Fruit fly (Drosophila melanogaster) whole organism, embryonic: Measurements from ENCODE around the gene CG32066.

Experiments used
- ATbp ChIP-seq: fragments of 200-800 bp; sonication (Bioruptor generic); optimal IDR thresholded peaks from 2 replicates; lab custom pipeline; 2017; ENCODE audit warnings: missing biosample characterization, mild to moderate bottlenecking, missing genetic modification characterization, missing genetic modification reagents
- Antp ChIP-seq: fragments of 200-800 bp; sonication (Bioruptor generic); optimal IDR thresholded peaks from 3 replicates; lab custom pipeline; 2016; ENCODE audit warnings: missing biosample characterization, missing genetic modification characterization
- Bdp1 ChIP-seq: fragments of 200-800 bp; sonication (Bioruptor generic); optimal IDR thresholded peaks from 3 replicates; lab custom pipeline; 2016; ENCODE audit warnings: missing biosample characterization, missing genetic modification characterization
- C15 ChIP-seq: fragments of 200-800 bp; sonication (Bioruptor generic); IDR thresholded peaks from 3 replicates; pipeline ENCODE4 v1.3.6; 2022; ENCODE audit warnings: missing biosample characterization, missing genetic modification characterization
- CG12236 ChIP-seq: fragments of 200-800 bp; sonication (Bioruptor generic); optimal IDR thresholded peaks from 2 replicates; lab custom pipeline; 2016; ENCODE audit warnings: missing biosample characterization, missing genetic modification characterization
- CG12744 ChIP-seq: fragments of 200-800 bp; sonication (Bioruptor generic); optimal IDR thresholded peaks from 2 replicates; lab custom pipeline; 2016; ENCODE audit warnings: missing biosample characterization, missing genetic modification characterization
- CG13624 ChIP-seq: fragments of 200-800 bp; sonication (Bioruptor generic); optimal IDR thresholded peaks from 2 replicates; lab custom pipeline; 2016; ENCODE audit warnings: missing biosample characterization, missing genetic modification characterization
- CG15601 ChIP-seq: fragments of 200-800 bp; sonication (Bioruptor generic); optimal IDR thresholded peaks from 3 replicates; lab custom pipeline; 2019; ENCODE audit warnings: missing biosample characterization, mild to moderate bottlenecking, missing genetic modification characterization, moderate library complexity
- CG15696 ChIP-seq: fragments of 200-800 bp; sonication (Bioruptor generic); optimal IDR thresholded peaks from 2 replicates; lab custom pipeline; 2019; ENCODE audit warnings: missing biosample characterization, mild to moderate bottlenecking, missing genetic modification characterization, moderate library complexity
- CG17328 ChIP-seq: fragments of 200-800 bp; sonication (Bioruptor generic); IDR thresholded peaks from 2 replicates; pipeline ENCODE4 v1.3.6; 2022; ENCODE audit warnings: missing biosample characterization, missing genetic modification characterization
- CG18764 ChIP-seq: fragments of 200-800 bp; sonication (Bioruptor generic); optimal IDR thresholded peaks from 3 replicates; lab custom pipeline; 2016; ENCODE audit warnings: missing biosample characterization, missing genetic modification characterization
- CG2120 ChIP-seq: fragments of 200-800 bp; sonication (Bioruptor generic); optimal IDR thresholded peaks from 3 replicates; lab custom pipeline; 2016; ENCODE audit warnings: missing biosample characterization, missing genetic modification characterization
- CG2129 ChIP-seq: fragments of 200-800 bp; sonication (Bioruptor generic); IDR thresholded peaks from 2 replicates; pipeline ENCODE4 v1.3.6; 2022; ENCODE audit warnings: missing biosample characterization, missing genetic modification characterization; ENCODE audit not compliant: partially characterized antibody
- CG31441 ChIP-seq: fragments of 200-800 bp; sonication (Bioruptor generic); IDR thresholded peaks from 2 replicates; pipeline ENCODE4 v1.3.6; 2022; ENCODE audit warnings: missing biosample characterization, missing genetic modification characterization
- CG5953 ChIP-seq: fragments of 200-800 bp; sonication (Bioruptor generic); IDR thresholded peaks from 2 replicates; pipeline ENCODE4 v1.3.6; 2022; ENCODE audit warnings: missing biosample characterization, missing genetic modification characterization
- CG6683 ChIP-seq: fragments of 200-800 bp; sonication (Bioruptor generic); optimal IDR thresholded peaks from 2 replicates; lab custom pipeline; 2017; ENCODE audit warnings: missing biosample characterization, mild to moderate bottlenecking, missing genetic modification characterization, missing genetic modification reagents
- CG6791 ChIP-seq: fragments of 200-800 bp; sonication (Bioruptor generic); IDR thresholded peaks from 3 replicates; pipeline ENCODE4 v1.3.6; 2022; ENCODE audit warnings: missing biosample characterization, missing genetic modification characterization; ENCODE audit not compliant: partially characterized antibody
- CG7928 ChIP-seq: fragments of 200-800 bp; sonication (Bioruptor generic); optimal IDR thresholded peaks from 2 replicates; lab custom pipeline; 2017; ENCODE audit warnings: missing biosample characterization, mild to moderate bottlenecking, missing genetic modification characterization
- CG8290 ChIP-seq, 3 experiments: fragments of 200-800 bp; sonication (Bioruptor generic); optimal IDR thresholded peaks; 2 replicates each; lab custom pipeline; 2016 to 2019; ENCODE audit warnings: missing biosample characterization in 3 of 3, missing genetic modification characterization in 3 of 3, mild to moderate bottlenecking in 2 of 3, moderate library complexity in 1 of 3
- CG9727 ChIP-seq: fragments of 200-800 bp; sonication (Bioruptor generic); optimal IDR thresholded peaks from 3 replicates; lab custom pipeline; 2017; ENCODE audit warnings: missing biosample characterization, mild to moderate bottlenecking, missing genetic modification characterization
- CG9797 ChIP-seq: fragments of 200-800 bp; sonication (Bioruptor generic); optimal IDR thresholded peaks from 3 replicates; lab custom pipeline; 2018; ENCODE audit warnings: missing biosample characterization, mild to moderate bottlenecking, missing genetic modification characterization
- CrebB ChIP-seq: fragments of 200-800 bp; sonication (Bioruptor generic); optimal IDR thresholded peaks from 3 replicates; lab custom pipeline; 2018; ENCODE audit warnings: missing biosample characterization, mild to moderate bottlenecking, missing genetic modification characterization
- Fer2 ChIP-seq: fragments of 200-800 bp; sonication (Bioruptor generic); optimal IDR thresholded peaks from 2 replicates; lab custom pipeline; 2018; ENCODE audit warnings: missing biosample characterization, mild to moderate bottlenecking, missing genetic modification characterization, moderate library complexity
- HHEX ChIP-seq: fragments of 200-800 bp; sonication (Bioruptor generic); optimal IDR thresholded peaks from 3 replicates; lab custom pipeline; 2017; ENCODE audit warnings: missing biosample characterization, mild to moderate bottlenecking, missing genetic modification characterization, missing genetic modification reagents
- Mrtf ChIP-seq: fragments of 200-800 bp; sonication (Bioruptor generic); IDR thresholded peaks from 3 replicates; pipeline ENCODE4 v1.3.6; 2022; ENCODE audit warnings: missing biosample characterization, missing genetic modification characterization
- Neu2 ChIP-seq: fragments of 200-800 bp; sonication (Bioruptor generic); optimal IDR thresholded peaks from 3 replicates; lab custom pipeline; 2016; ENCODE audit warnings: missing biosample characterization, missing genetic modification characterization, borderline replicate concordance
- Optix ChIP-seq: fragments of 200-800 bp; sonication (Bioruptor generic); IDR thresholded peaks from 3 replicates; pipeline ENCODE4 v1.3.6; 2022; ENCODE audit warnings: missing biosample characterization, missing genetic modification characterization
- Ptx1 ChIP-seq: fragments of 200-800 bp; sonication (Bioruptor generic); IDR thresholded peaks from 2 replicates; pipeline ENCODE4 v1.3.6; 2022; ENCODE audit warnings: missing biosample characterization, missing genetic modification characterization
- Rfx ChIP-seq: fragments of 200-800 bp; sonication (Bioruptor generic); IDR thresholded peaks from 2 replicates; pipeline ENCODE4 v1.3.6; 2022; ENCODE audit warnings: missing biosample characterization, missing genetic modification characterization
- Xbp1 ChIP-seq: fragments of 200-800 bp; sonication (Bioruptor generic); optimal IDR thresholded peaks from 3 replicates; lab custom pipeline; 2016; ENCODE audit warnings: missing biosample characterization, mild to moderate bottlenecking, missing genetic modification characterization
- dimm ChIP-seq: fragments of 200-800 bp; sonication (Bioruptor generic); IDR thresholded peaks from 2 replicates; pipeline ENCODE4 v1.3.6; 2022; ENCODE audit warnings: missing biosample characterization, missing genetic modification characterization
- dpn ChIP-seq, 2 experiments: fragments of 200-800 bp; sonication (Bioruptor generic); optimal IDR thresholded peaks; 3 replicates each; lab custom pipeline; 2016; ENCODE audit warnings: missing biosample characterization in 2 of 2, missing genetic modification characterization in 2 of 2
- ems ChIP-seq: fragments of 200-800 bp; sonication (Bioruptor generic); optimal IDR thresholded peaks from 3 replicates; lab custom pipeline; 2016; ENCODE audit warnings: missing biosample characterization, missing genetic modification characterization
- gfzf ChIP-seq: fragments of 200-800 bp; sonication (Bioruptor generic); optimal IDR thresholded peaks from 2 replicates; lab custom pipeline; 2016; ENCODE audit warnings: missing biosample characterization, mild to moderate bottlenecking, missing genetic modification characterization, moderate library complexity
- gt ChIP-seq: fragments of 200-800 bp; sonication (Bioruptor generic); IDR thresholded peaks from 2 replicates; pipeline ENCODE4 v1.3.6; 2022; ENCODE audit warnings: missing biosample characterization, missing genetic modification characterization
- hb ChIP-seq: fragments of 200-800 bp; sonication (Bioruptor generic); IDR thresholded peaks from 3 replicates; pipeline ENCODE4 v1.3.6; 2022; ENCODE audit warnings: missing biosample characterization, missing genetic modification characterization; ENCODE audit not compliant: partially characterized antibody
- insv ChIP-seq, 2 experiments: fragments of 200-800 bp; sonication (Bioruptor generic); optimal IDR thresholded peaks; 3 replicates each; lab custom pipeline; 2016 to 2018; ENCODE audit warnings: missing biosample characterization in 2 of 2, missing genetic modification characterization in 2 of 2
- lab ChIP-seq: fragments of 200-800 bp; sonication (Bioruptor generic); optimal IDR thresholded peaks from 3 replicates; lab custom pipeline; 2017; ENCODE audit warnings: missing biosample characterization, missing genetic modification characterization, mild to moderate bottlenecking, moderate library complexity, missing genetic modification reagents
- lilli ChIP-seq: fragments of 200-800 bp; sonication (Bioruptor generic); optimal IDR thresholded peaks from 3 replicates; lab custom pipeline; 2016; ENCODE audit warnings: missing biosample characterization, missing genetic modification characterization
- lmd ChIP-seq: fragments of 200-800 bp; sonication (Bioruptor generic); IDR thresholded peaks from 2 replicates; pipeline ENCODE4 v1.3.6; 2022; ENCODE audit warnings: missing biosample characterization, missing genetic modification characterization
- lov ChIP-seq, 2 experiments: fragments of 200-800 bp in 1 of 2; fragments of >200 bp in 1 of 2; sonication (Bioruptor generic) in 1 of 2; IDR thresholded peaks in 1 of 2; optimal IDR thresholded peaks in 1 of 2; 2 replicates in 1 of 2; 3 replicates in 1 of 2; pipeline versions ENCODE4 v1.3.6 to Lab custom; 2017 to 2022; ENCODE audit warnings: missing biosample characterization in 1 of 2, missing genetic modification characterization in 1 of 2
- otp ChIP-seq: fragments of 200-800 bp; sonication (Bioruptor generic); IDR thresholded peaks from 3 replicates; pipeline ENCODE4, ENCODE4 v1.3.6; 2022; ENCODE audit warnings: missing biosample characterization, missing genetic modification characterization
- pb ChIP-seq: fragments of 200-800 bp; sonication (Bioruptor generic); optimal IDR thresholded peaks from 3 replicates; lab custom pipeline; 2016; ENCODE audit warnings: missing biosample characterization, missing genetic modification characterization
- sr ChIP-seq: fragments of 200-800 bp; sonication (Bioruptor generic); IDR thresholded peaks from 3 replicates; pipeline ENCODE4 v1.3.6; 2022; ENCODE audit warnings: missing biosample characterization, missing genetic modification characterization
- ssp ChIP-seq: fragments of 200-800 bp; sonication (Bioruptor generic); IDR thresholded peaks from 2 replicates; pipeline ENCODE4 v1.3.6; 2022; ENCODE audit warnings: missing biosample characterization, missing genetic modification characterization
- ttk ChIP-seq: fragments of 200-800 bp; sonication (Bioruptor generic); IDR thresholded peaks from 2 replicates; pipeline ENCODE4 v2.1.2; 2022; ENCODE audit warnings: missing biosample characterization, missing genetic modification characterization
- zen2 ChIP-seq: fragments of 200-800 bp; sonication (Bioruptor generic); IDR thresholded peaks from 3 replicates; pipeline ENCODE4 v1.3.6; 2022; ENCODE audit warnings: missing biosample characterization, missing genetic modification characterization; ENCODE audit not compliant: partially characterized antibody

The CG32066 gene

DNA sequence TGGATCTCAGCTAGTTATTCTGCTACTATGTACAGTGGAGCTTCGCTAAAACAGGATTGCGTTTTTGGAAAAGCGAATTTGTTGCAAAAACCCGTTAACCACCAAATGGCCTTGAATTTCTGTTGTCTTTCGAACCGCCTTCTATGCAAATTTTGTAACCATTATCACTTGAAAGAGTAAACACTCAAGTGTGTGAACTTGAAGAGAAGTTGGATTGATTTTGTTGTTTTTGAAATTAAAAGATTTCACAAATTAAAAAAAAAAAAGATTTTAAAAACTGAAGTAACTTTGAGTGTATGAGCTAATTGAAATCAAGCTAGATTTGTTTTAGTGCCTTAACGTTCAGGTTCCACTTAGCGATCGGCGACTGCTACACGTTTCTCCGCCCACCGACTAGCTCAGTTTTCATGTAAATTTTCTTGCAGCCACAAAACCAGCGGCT is 23.1 kb upstream of the CG32066 start (continued):
- TF ChIP-seq HHEX (GFP tag; lab: Kevin White, UChicago) (peak; percentile 78), C15 (GFP tag; lab: Robert Waterston, UW) (no peak), CG18764 (GFP tag; lab: Kevin White, UChicago) (peak; percentile 53), Mrtf (GFP tag; lab: Robert Waterston, UW) (peak; percentile 64; the same call in 2 of the 3 replicates), Rfx (GFP tag; lab: Robert Waterston, UW) (peak; percentile 74), CG8290 (GFP tag; optimal IDR thresholded peaks at IDR 0.05; lab: Kevin White, UChicago) (peak; percentile 31), CG8290 (tag; optimal IDR thresholded peaks at IDR 0.05; lab: Kevin White, UChicago) (peak in 1 of 2 experiments; percentile 4), CG2129 (GFP tag; lab: Robert Waterston, UW) (no peak), ems (peak; percentile 81), hb (GFP tag; lab: Robert Waterston, UW) (no peak), lmd (GFP tag; lab: Robert Waterston, UW) (peak; percentile 75), Optix (peak; percentile 62; the same call in 1 of the 3 replicates), sr (GFP tag; lab: Robert Waterston, UW) (no peak), ATbp (peak; percentile 70), CG6791 (GFP tag; lab: Robert Waterston, UW) (no peak), CG9727 (peak; percentile 67), Neu2 (GFP tag; lab: Kevin White, UChicago) (no peak), ttk (GFP tag; lab: Robert Waterston, UW) (peak; percentile 54), zen2 (no peak), dpn (GFP tag; optimal IDR thresholded peaks at IDR 0.05; lab: Kevin White, UChicago) (peak; percentile 53 to 74), CG12236 (GFP tag; lab: Kevin White, UChicago) (no peak), CG15696 (tag; lab: Kevin White, UChicago) (peak; percentile 3), Bdp1 (GFP tag; lab: Kevin White, UChicago) (peak; percentile 9), CG9797 (GFP tag; lab: Kevin White, UChicago) (no peak), CG12744 (GFP tag; lab: Kevin White, UChicago) (peak; percentile 13), insv (GFP tag; optimal IDR thresholded peaks at IDR 0.05; lab: Kevin White, UChicago) (no peak), Fer2 (tag; lab: Kevin White, UChicago) (peak; percentile 16), CrebB (tag; lab: Kevin White, UChicago) (no peak), CG17328 (GFP tag; lab: Robert Waterston, UW) (peak; percentile 45; the same call in 1 of the 2 replicates), Xbp1 (GFP tag; lab: Kevin White, UChicago) (peak; percentile 65), lab (GFP tag; lab: Kevin White, UChicago) (peak; percentile 74), gt (GFP tag; lab: Robert Waterston, UW) (peak; percentile 41; the same call in 1 of the 2 replicates), CG13624 (GFP tag; lab: Kevin White, UChicago) (peak; percentile 47), pb (GFP tag; lab: Kevin White, UChicago) (peak; percentile 83), CG2120 (GFP tag; lab: Kevin White, UChicago) (peak; percentile 54), CG5953 (GFP tag; lab: Robert Waterston, UW) (no peak), Antp (GFP tag; lab: Kevin White, UChicago) (peak; percentile 70), CG6683 (peak; percentile 18), CG7928 (peak; percentile 29), lov (optimal IDR thresholded peaks at IDR 0.05; lab: Kevin White, UChicago) (no peak), lov (GFP tag; IDR thresholded peaks at IDR 0.05; lab: Robert Waterston, UW) (no peak), lilli (GFP tag; lab: Kevin White, UChicago) (peak; percentile 36), CG31441 (GFP tag; lab: Robert Waterston, UW) (peak; percentile 55), Ptx1 (peak; percentile 84), gfzf (GFP tag; lab: Kevin White, UChicago) (no peak), ssp (GFP tag; lab: Robert Waterston, UW) (peak; percentile 56), otp (peak; percentile 60; the same call in 1 of the 3 replicates), dimm (no peak), CG15601 (tag; lab: Kevin White, UChicago) (peak; percentile 15)
- TF ChIP-seq, all 482 proteins: peak for 284
